Worm (Caenorhabditis elegans) whole organism, early embryonic: ENCODE results near the gene alh-4.

Source experiments
- B0310.2 ChIP-seq: sonication (generic microtip); optimal IDR thresholded peaks from 2 replicates; lab custom pipeline; 2016; ENCODE audit warnings: mild to moderate bottlenecking, missing genetic modification characterization, missing compliant biosample characterization
- F13C5.2 ChIP-seq: sonication (generic microtip); optimal IDR thresholded peaks from 2 replicates; lab custom pipeline; 2017; ENCODE audit warnings: mild to moderate bottlenecking, missing genetic modification characterization, inconsistent platforms, missing compliant biosample characterization
- aly-1 ChIP-seq: sonication (generic microtip); optimal IDR thresholded peaks from 2 replicates; lab custom pipeline; 2016; ENCODE audit warnings: missing genetic modification characterization, missing compliant biosample characterization
- ama-1 ChIP-seq: fragments of 150-350 bp; optimal IDR thresholded peaks from 2 replicates; lab custom pipeline; 2014
- ceh-13 ChIP-seq: fragments of 200-800 bp; sonication (Bioruptor generic); optimal IDR thresholded peaks from 2 replicates; lab custom pipeline; 2018; ENCODE audit warnings: mild to moderate bottlenecking, missing genetic modification characterization, missing compliant biosample characterization
- ceh-36 ChIP-seq: sonication (generic microtip); optimal IDR thresholded peaks from 2 replicates; lab custom pipeline; 2016; ENCODE audit warnings: missing genetic modification characterization, inconsistent platforms, missing compliant biosample characterization
- ets-7 ChIP-seq: sonication (generic microtip); optimal IDR thresholded peaks from 2 replicates; lab custom pipeline; 2016; ENCODE audit warnings: missing genotype, missing genetic modification characterization, missing compliant biosample characterization
- flt-1 ChIP-seq: fragments of 200-800 bp; sonication (Bioruptor generic); IDR thresholded peaks from 2 replicates; pipeline ENCODE4 v1.3.6; 2022; ENCODE audit warnings: missing genetic modification characterization, missing compliant biosample characterization
- hmbx-1 ChIP-seq: sonication (generic microtip); optimal IDR thresholded peaks from 2 replicates; lab custom pipeline; 2016; ENCODE audit warnings: mild to moderate bottlenecking, missing genetic modification characterization, missing compliant biosample characterization
- hmg-4 ChIP-seq: fragments of 200-800 bp; sonication (Bioruptor generic); optimal IDR thresholded peaks from 2 replicates; lab custom pipeline; 2018; ENCODE audit warnings: mild to moderate bottlenecking, missing genetic modification characterization, missing compliant biosample characterization
- hnd-1 ChIP-seq: sonication (generic microtip); optimal IDR thresholded peaks from 2 replicates; lab custom pipeline; 2016; ENCODE audit warnings: missing genetic modification characterization, missing compliant biosample characterization
- pes-1 ChIP-seq: fragments of 200-800 bp; sonication (Bioruptor generic); IDR thresholded peaks from 2 replicates; pipeline ENCODE4 v1.3.6; 2022; ENCODE audit warnings: missing genetic modification reagents, missing genetic modification characterization, missing compliant biosample characterization
- scrt-1 ChIP-seq: fragments of 200-800 bp; sonication (Bioruptor generic); IDR thresholded peaks from 2 replicates; pipeline ENCODE4 v1.3.6; 2022; ENCODE audit warnings: missing genetic modification characterization, missing compliant biosample characterization
- sea-1 ChIP-seq: fragments of 200-800 bp; sonication (Bioruptor generic); conservative IDR thresholded peaks from 2 replicates; pipeline ENCODE4 v1.3.6; 2022; ENCODE audit warnings: missing genetic modification characterization, missing compliant biosample characterization
- tbx-11 ChIP-seq: fragments of 200-800 bp; sonication (Bioruptor generic); IDR thresholded peaks from 2 replicates; pipeline ENCODE4 v1.3.6; 2022; ENCODE audit warnings: missing genetic modification characterization, missing compliant biosample characterization
- tbx-37 ChIP-seq: fragments of 200-800 bp; sonication (Bioruptor generic); conservative IDR thresholded peaks from 2 replicates; pipeline ENCODE4 v1.3.6; 2022; ENCODE audit warnings: missing genetic modification reagents, missing genetic modification characterization, missing compliant biosample characterization
- tra-4 ChIP-seq: sonication (generic microtip); optimal IDR thresholded peaks from 2 replicates; lab custom pipeline; 2017; ENCODE audit warnings: missing genetic modification characterization, missing compliant biosample characterization

The alh-4 gene

ce11 chrV:6407587-6407986 lies 22.1 kb downstream of the alh-4 start:
- TF ChIP-seq hnd-1 (tag; lab: Kevin White, UChicago) = no peak
- no peak for TF ChIP-seq hmbx-1 (tag; lab: Kevin White, UChicago)
- no peak for TF ChIP-seq pes-1 (GFP tag; lab: Robert Waterston, UW)
- TF ChIP-seq ets-7 = no peak
- TF ChIP-seq aly-1 (tag; lab: Kevin White, UChicago) = no peak
- no peak for TF ChIP-seq ama-1
- TF ChIP-seq flt-1 (GFP tag; lab: Robert Waterston, UW) = no peak
- TF ChIP-seq ceh-13 (GFP tag; lab: Kevin White, UChicago) = no peak
- TF ChIP-seq ceh-36 (tag; lab: Kevin White, UChicago) = no peak
- no peak for TF ChIP-seq tra-4 (tag; lab: Kevin White, UChicago)
- TF ChIP-seq tbx-37 (GFP tag; lab: Robert Waterston, UW) = no peak
- TF ChIP-seq scrt-1 = no peak
- no peak for TF ChIP-seq hmg-4
- no peak for TF ChIP-seq tbx-11 (GFP tag; lab: Robert Waterston, UW)
- TF ChIP-seq F13C5.2 = no peak
- no peak for TF ChIP-seq B0310.2 (tag; lab: Kevin White, UChicago)
- TF ChIP-seq sea-1 (GFP tag; lab: Robert Waterston, UW) = no peak

- TF ChIP-seq hmg-4 (no peak), flt-1 (GFP tag; lab: Robert Waterston, UW) (no peak), hmbx-1 (tag; lab: Kevin White, UChicago) (no peak), ets-7 (no peak), tra-4 (tag; lab: Kevin White, UChicago) (no peak), aly-1 (tag; lab: Kevin White, UChicago) (no peak)
These were observed 28.7 kb downstream of the alh-4 start for ce11 chrV:6400950-6401551.

- TF ChIP-seq hmg-4 (no peak), flt-1 (GFP tag; lab: Robert Waterston, UW) (no peak), ama-1 (no peak), tbx-37 (GFP tag; lab: Robert Waterston, UW) (no peak), pes-1 (GFP tag; lab: Robert Waterston, UW) (no peak), sea-1 (GFP tag; lab: Robert Waterston, UW) (no peak), F13C5.2 (no peak), hmbx-1 (tag; lab: Kevin White, UChicago) (no peak), scrt-1 (no peak), tbx-11 (GFP tag; lab: Robert Waterston, UW) (no peak), aly-1 (tag; lab: Kevin White, UChicago) (no peak), ceh-13 (GFP tag; lab: Kevin White, UChicago) (no peak), B0310.2 (tag; lab: Kevin White, UChicago) (no peak), tra-4 (tag; lab: Kevin White, UChicago) (no peak), ceh-36 (tag; lab: Kevin White, UChicago) (no peak), hnd-1 (tag; lab: Kevin White, UChicago) (no peak)
These were observed 29.2 kb downstream of the alh-4 start for ce11 chrV:6400528-6400927.

- TF ChIP-seq tra-4 (tag; lab: Kevin White, UChicago) = no peak
- no peak for TF ChIP-seq tbx-11 (GFP tag; lab: Robert Waterston, UW)
- TF ChIP-seq hnd-1 (tag; lab: Kevin White, UChicago) = no peak
- no peak for TF ChIP-seq B0310.2 (tag; lab: Kevin White, UChicago)
- no peak for TF ChIP-seq hmbx-1 (tag; lab: Kevin White, UChicago)
- no peak for TF ChIP-seq ceh-36 (tag; lab: Kevin White, UChicago)
- TF ChIP-seq tbx-37 (GFP tag; lab: Robert Waterston, UW) = no peak
- TF ChIP-seq ceh-13 (GFP tag; lab: Kevin White, UChicago) = no peak
- no peak for TF ChIP-seq ets-7
- no peak for TF ChIP-seq ama-1
- no peak for TF ChIP-seq hmg-4
- TF ChIP-seq scrt-1 = no peak
- no peak for TF ChIP-seq flt-1 (GFP tag; lab: Robert Waterston, UW)
- no peak for TF ChIP-seq sea-1 (GFP tag; lab: Robert Waterston, UW)
These were observed 29.9 kb downstream of the alh-4 start, which contains the start of gene gfi-1 for ce11 chrV:6399831-6400230. Gene gfi-1, minus strand, starts transcription at chrV:6399931.

- TF ChIP-seq hmg-4 (no peak), tbx-11 (GFP tag; lab: Robert Waterston, UW) (no peak), ets-7 (no peak), pes-1 (GFP tag; lab: Robert Waterston, UW) (no peak), hmbx-1 (tag; lab: Kevin White, UChicago) (no peak), aly-1 (tag; lab: Kevin White, UChicago) (no peak), tra-4 (tag; lab: Kevin White, UChicago) (no peak), ama-1 (no peak), tbx-37 (GFP tag; lab: Robert Waterston, UW) (no peak), flt-1 (GFP tag; lab: Robert Waterston, UW) (no peak), scrt-1 (no peak), F13C5.2 (no peak), sea-1 (GFP tag; lab: Robert Waterston, UW) (no peak), hnd-1 (tag; lab: Kevin White, UChicago) (no peak), ceh-13 (GFP tag; lab: Kevin White, UChicago) (no peak), B0310.2 (tag; lab: Kevin White, UChicago) (no peak)
These were observed 30.8 kb downstream of the alh-4 start for ce11 chrV:6398922-6399321.

ce11 chrV:6390163-6390562 lies 39.6 kb downstream of the alh-4 start, which contains the start of gene F57F4.1:
Gene F57F4.1, plus strand, starts transcription at chrV:6390463.
- no peak for TF ChIP-seq pes-1 (GFP tag; lab: Robert Waterston, UW)

- no peak for TF ChIP-seq tbx-37 (GFP tag; lab: Robert Waterston, UW)
- no peak for TF ChIP-seq tra-4 (tag; lab: Kevin White, UChicago)
- TF ChIP-seq B0310.2 (tag; lab: Kevin White, UChicago) = no peak
- TF ChIP-seq hnd-1 (tag; lab: Kevin White, UChicago) = no peak
- no peak for TF ChIP-seq flt-1 (GFP tag; lab: Robert Waterston, UW)
- TF ChIP-seq hmbx-1 (tag; lab: Kevin White, UChicago) = no peak
- no peak for TF ChIP-seq tbx-11 (GFP tag; lab: Robert Waterston, UW)
- no peak for TF ChIP-seq F13C5.2
- TF ChIP-seq ceh-36 (tag; lab: Kevin White, UChicago) = no peak
These were observed 40.1 kb downstream of the alh-4 start, which contains the start of gene F57F4.2 for ce11 chrV:6389634-6390033. Gene F57F4.2, minus strand, starts transcription at chrV:6389734.
